In genomic region chrV:20851847-20852386, ce11 we compare ENCODE assay signal across 4 worm cellular contexts.
TF ChIP-seq lines count a peak whose summit lies in the region.

Gene ndua-1 (minus strand): TSS chrV:20851897.

TF ChIP-seq in whole organism, L2 larva, 48 proteins besides CTCF, POLR2A, EP300 and RAD21 (continues in another document):
- peak; percentile 21 for TF ChIP-seq nhr-129 (tag; optimal IDR thresholded peaks at IDR 0.05; lab: Kevin White, UChicago)
- no peak for TF ChIP-seq ceh-16 (tag; optimal IDR thresholded peaks at IDR 0.05; lab: Kevin White, UChicago)
- no peak for TF ChIP-seq mdl-1 (tag; optimal IDR thresholded peaks at IDR 0.05; lab: Kevin White, UChicago)
- no peak for TF ChIP-seq ceh-82 (tag; optimal IDR thresholded peaks at IDR 0.05; lab: Kevin White, UChicago)
- TF ChIP-seq lsy-2 (tag; optimal IDR thresholded peaks at IDR 0.05; lab: Kevin White, UChicago) = peak in 1 of 2 experiments; percentile 64
- peak; percentile 48 for TF ChIP-seq gmeb-1 (tag; optimal IDR thresholded peaks at IDR 0.05; lab: Kevin White, UChicago)
- no peak for TF ChIP-seq peb-1 (tag; optimal IDR thresholded peaks at IDR 0.05; lab: Kevin White, UChicago)
- TF ChIP-seq ztf-1 (GFP tag; conservative IDR thresholded peaks at IDR 0.05; lab: Robert Waterston, UW) = no peak
- no peak for TF ChIP-seq R02D3.7 (tag; optimal IDR thresholded peaks at IDR 0.05; lab: Kevin White, UChicago)
- TF ChIP-seq ztf-4 (tag; optimal IDR thresholded peaks at IDR 0.05; lab: Kevin White, UChicago) = no peak
- TF ChIP-seq nhr-25 (tag; optimal IDR thresholded peaks at IDR 0.05; lab: Kevin White, UChicago) = no peak
- TF ChIP-seq C34F6.9 (tag; optimal IDR thresholded peaks at IDR 0.05; lab: Kevin White, UChicago) = peak; percentile 30
- no peak for TF ChIP-seq skn-1 (tag; optimal IDR thresholded peaks at IDR 0.05; lab: Kevin White, UChicago)
- peak; percentile 26 for TF ChIP-seq sma-9 (GFP tag; optimal IDR thresholded peaks at IDR 0.05; lab: Kevin White, UChicago)
- TF ChIP-seq sma-9 (tag; optimal IDR thresholded peaks at IDR 0.05; lab: Kevin White, UChicago) = no peak
- TF ChIP-seq unc-55 (GFP tag; optimal IDR thresholded peaks at IDR 0.05; lab: Kevin White, UChicago) = peak; percentile 62
- no peak for TF ChIP-seq nhr-237 (tag; optimal IDR thresholded peaks at IDR 0.05; lab: Kevin White, UChicago)
- no peak for TF ChIP-seq nhr-23 (tag; optimal IDR thresholded peaks at IDR 0.05; lab: Kevin White, UChicago)
- TF ChIP-seq sem-4 (tag; optimal IDR thresholded peaks at IDR 0.05; lab: Kevin White, UChicago) = peak; percentile 38
- TF ChIP-seq blmp-1 (tag; optimal IDR thresholded peaks at IDR 0.05; lab: Kevin White, UChicago; ENCODE audit: insufficient read depth) = no peak
- no peak for TF ChIP-seq ztf-11 (tag; optimal IDR thresholded peaks at IDR 0.05; lab: Kevin White, UChicago)
- no peak for TF ChIP-seq dmd-4 (tag; optimal IDR thresholded peaks at IDR 0.05; lab: Kevin White, UChicago)
- TF ChIP-seq F13H6.1 (tag; optimal IDR thresholded peaks at IDR 0.05; lab: Kevin White, UChicago) = peak; percentile 39
- TF ChIP-seq unc-62 (GFP tag; optimal IDR thresholded peaks at IDR 0.05; lab: Kevin White, UChicago) = no peak

TF ChIP-seq in whole organism, L4 larva, 104 proteins besides CTCF, POLR2A, EP300 and RAD21:
- TF ChIP-seq nhr-237 (tag; optimal IDR thresholded peaks at IDR 0.05; lab: Kevin White, UChicago) = no peak
- peak; percentile 10 for TF ChIP-seq ces-1 (GFP tag; optimal IDR thresholded peaks at IDR 0.05; lab: Kevin White, UChicago)
- peak; percentile 92 for TF ChIP-seq aha-1 (tag; lab: Kevin White, UChicago)
- TF ChIP-seq F44E2.7 (GFP tag; IDR thresholded peaks at IDR 0.05; lab: Robert Waterston, UW) = no peak
- no peak for TF ChIP-seq snpc-4 (tag; optimal IDR thresholded peaks at IDR 0.05; lab: Kevin White, UChicago)
- TF ChIP-seq ama-1 (optimal IDR thresholded peaks at IDR 0.05; lab: Kevin White, UChicago) = no peak
- peak; percentile 55 for TF ChIP-seq nhr-28 (tag; optimal IDR thresholded peaks at IDR 0.05; lab: Kevin White, UChicago)
- TF ChIP-seq zag-1 (tag; optimal IDR thresholded peaks at IDR 0.05; lab: Kevin White, UChicago) = no peak
- peak; percentile 8 for TF ChIP-seq dpl-1 (GFP tag; optimal IDR thresholded peaks at IDR 0.05; lab: Kevin White, UChicago)
- TF ChIP-seq D1046.2 (GFP tag; IDR thresholded peaks at IDR 0.05; lab: Robert Waterston, UW) = no peak
- TF ChIP-seq hmg-1.1 (GFP tag; IDR thresholded peaks at IDR 0.05; lab: Robert Waterston, UW) = 0 out of 2 replicates have a peak, but pooled peaks have one; percentile 40
- no peak for TF ChIP-seq madf-5 (GFP tag; IDR thresholded peaks at IDR 0.05; lab: Robert Waterston, UW)
- TF ChIP-seq T26A8.4 (GFP tag; IDR thresholded peaks at IDR 0.05; lab: Robert Waterston, UW) = no peak
- peak; percentile 23 for TF ChIP-seq dve-1 (tag; optimal IDR thresholded peaks at IDR 0.05; lab: Kevin White, UChicago; ENCODE audit: insufficient read depth)
- no peak for TF ChIP-seq dmd-9 (GFP tag; IDR thresholded peaks at IDR 0.05; lab: Robert Waterston, UW)
- TF ChIP-seq mes-2 (tag; optimal IDR thresholded peaks at IDR 0.05; lab: Kevin White, UChicago; ENCODE audit: poor library complexity, severe bottlenecking) = peak; percentile 86
- no peak for TF ChIP-seq Y75B8A.6 (GFP tag; IDR thresholded peaks at IDR 0.05; lab: Robert Waterston, UW)
- TF ChIP-seq daf-16 (GFP tag; optimal IDR thresholded peaks at IDR 0.05; lab: Kevin White, UChicago) = no peak
- peak; percentile 15 for TF ChIP-seq daf-16 (tag; optimal IDR thresholded peaks at IDR 0.05; lab: Kevin White, UChicago)
- peak; percentile 45 for TF ChIP-seq duxl-1 (tag; optimal IDR thresholded peaks at IDR 0.05; lab: Kevin White, UChicago; ENCODE audit: poor library complexity)
- TF ChIP-seq lin-15B (tag; optimal IDR thresholded peaks at IDR 0.05; lab: Kevin White, UChicago) = no peak
- no peak for TF ChIP-seq Y105C5A.15 (GFP tag; IDR thresholded peaks at IDR 0.05; lab: Robert Waterston, UW)
- TF ChIP-seq rbr-2 (tag; optimal IDR thresholded peaks at IDR 0.05; lab: Kevin White, UChicago) = peak; percentile 26

TF ChIP-seq in whole organism, late embryonic, 69 proteins besides CTCF, POLR2A, EP300 and RAD21:
- TF ChIP-seq ztf-16 (tag; optimal IDR thresholded peaks at IDR 0.05; lab: Kevin White, UChicago) (peak; percentile 20), ref-2 (tag; optimal IDR thresholded peaks at IDR 0.05; lab: Kevin White, UChicago) (peak; percentile 13), tbx-7 (tag; optimal IDR thresholded peaks at IDR 0.05; lab: Kevin White, UChicago) (no peak), Y22D7AL.16 (tag; optimal IDR thresholded peaks at IDR 0.05; lab: Kevin White, UChicago) (peak; percentile 31), pha-2 (tag; optimal IDR thresholded peaks at IDR 0.05; lab: Kevin White, UChicago) (peak; percentile 74), elt-2 (tag; optimal IDR thresholded peaks at IDR 0.05; lab: Kevin White, UChicago) (peak; percentile 9), eyg-1 (tag; optimal IDR thresholded peaks at IDR 0.05; lab: Kevin White, UChicago) (no peak), ceh-31 (tag; optimal IDR thresholded peaks at IDR 0.05; lab: Kevin White, UChicago) (peak; percentile 52), rnt-1 (tag; optimal IDR thresholded peaks at IDR 0.05; lab: Kevin White, UChicago) (no peak), lim-6 (tag; optimal IDR thresholded peaks at IDR 0.05; lab: Kevin White, UChicago) (no peak), nfya-1 (tag; optimal IDR thresholded peaks at IDR 0.05; lab: Kevin White, UChicago) (peak; percentile 37), unc-42 (tag; optimal IDR thresholded peaks at IDR 0.05; lab: Kevin White, UChicago) (peak; percentile 73), syd-9 (tag; optimal IDR thresholded peaks at IDR 0.05; lab: Kevin White, UChicago) (no peak), C08G9.2 (tag; optimal IDR thresholded peaks at IDR 0.05; lab: Kevin White, UChicago) (peak; percentile 50), tbx-2 (tag; optimal IDR thresholded peaks at IDR 0.05; lab: Kevin White, UChicago) (peak; percentile 33)
TF ChIP-seq in whole organism, late embryonic: peak in this region for 10.

TF ChIP-seq in whole organism, mixed stage, embryonic, 35 proteins besides CTCF, POLR2A, EP300 and RAD21:
- TF ChIP-seq M03D4.4 (tag; optimal IDR thresholded peaks at IDR 0.05; lab: Kevin White, UChicago) (no peak), mab-5 (tag; optimal IDR thresholded peaks at IDR 0.05; lab: Kevin White, UChicago) (no peak), ces-1 (GFP tag; optimal IDR thresholded peaks at IDR 0.05; lab: Kevin White, UChicago) (peak; percentile 84), nhr-2 (tag; optimal IDR thresholded peaks at IDR 0.05; lab: Kevin White, UChicago) (peak; percentile 7), sptf-1 (tag; optimal IDR thresholded peaks at IDR 0.05; lab: Kevin White, UChicago) (peak; percentile 47), mep-1 (tag; optimal IDR thresholded peaks at IDR 0.05; lab: Kevin White, UChicago) (peak; percentile 60), mls-2 (tag; optimal IDR thresholded peaks at IDR 0.05; lab: Kevin White, UChicago) (no peak), pha-4 (tag; optimal IDR thresholded peaks at IDR 0.05; lab: Kevin White, UChicago) (peak; percentile 25), lsy-2 (tag; optimal IDR thresholded peaks at IDR 0.05; lab: Kevin White, UChicago) (peak; percentile 54), unc-120 (tag; optimal IDR thresholded peaks at IDR 0.05; lab: Kevin White, UChicago; ENCODE audit: poor library complexity, severe bottlenecking) (peak; percentile 72)
